Fruit fly (Drosophila melanogaster): ENCODE measurements around the gene nesd.

nesd gene

DNA sequence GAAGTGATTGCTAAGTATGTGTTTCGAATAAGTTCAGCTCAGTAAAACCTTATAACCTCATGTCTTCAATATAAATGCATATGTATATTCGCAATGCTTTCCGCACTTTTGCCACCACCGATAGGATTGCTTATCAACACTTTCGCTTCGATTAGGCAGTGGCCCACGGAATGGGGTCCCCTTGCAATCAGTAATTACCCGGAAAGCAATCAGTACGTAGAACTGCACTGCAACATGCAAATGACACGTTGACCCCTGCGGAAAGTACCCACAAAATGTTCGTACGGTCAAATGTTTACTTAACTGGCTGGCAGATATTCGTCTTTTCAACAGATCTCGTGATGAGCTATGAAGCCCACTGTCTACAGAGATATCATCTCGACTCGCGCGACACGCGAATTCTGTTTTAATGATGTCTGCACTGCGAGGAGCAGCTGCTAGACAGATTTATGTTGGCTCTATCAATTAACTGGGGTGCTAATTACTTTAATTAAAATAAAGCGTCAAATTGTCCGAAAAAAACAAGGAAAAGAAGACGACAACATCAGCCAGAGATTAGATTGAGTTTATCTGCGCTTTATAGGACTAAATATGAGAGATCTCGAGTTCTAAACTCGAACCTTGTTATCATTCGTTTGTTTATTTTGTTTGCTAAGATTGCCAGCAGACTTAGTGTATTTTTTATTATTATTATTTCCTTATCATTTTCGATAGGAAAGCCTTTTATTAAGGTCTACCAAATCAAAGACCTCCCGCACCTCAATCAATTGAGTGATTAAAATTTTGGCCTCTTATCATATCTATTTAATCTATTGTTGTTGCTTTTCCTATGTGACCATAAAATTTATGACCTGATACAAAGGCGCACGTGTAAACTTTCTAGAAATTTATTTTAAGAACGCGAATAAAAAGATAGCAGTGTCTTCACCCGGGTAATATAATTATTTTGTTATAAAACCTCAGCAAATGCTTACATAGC is 16.1 kb upstream of the nesd start:
- TF ChIP-seq svp (GFP tag) (peak; percentile 99), Eip93F (GFP tag; optimal IDR thresholded peaks at IDR 0.05) (peak; percentile 40), Eip75B (GFP tag; optimal IDR thresholded peaks at IDR 0.05) (no peak), vri (GFP tag; optimal IDR thresholded peaks at IDR 0.05) (peak; percentile 41), CG6163 (GFP tag; IDR thresholded peaks at IDR 0.05) (no peak), fkh (GFP tag; optimal IDR thresholded peaks at IDR 0.05) (peak; percentile 59)

DNA sequence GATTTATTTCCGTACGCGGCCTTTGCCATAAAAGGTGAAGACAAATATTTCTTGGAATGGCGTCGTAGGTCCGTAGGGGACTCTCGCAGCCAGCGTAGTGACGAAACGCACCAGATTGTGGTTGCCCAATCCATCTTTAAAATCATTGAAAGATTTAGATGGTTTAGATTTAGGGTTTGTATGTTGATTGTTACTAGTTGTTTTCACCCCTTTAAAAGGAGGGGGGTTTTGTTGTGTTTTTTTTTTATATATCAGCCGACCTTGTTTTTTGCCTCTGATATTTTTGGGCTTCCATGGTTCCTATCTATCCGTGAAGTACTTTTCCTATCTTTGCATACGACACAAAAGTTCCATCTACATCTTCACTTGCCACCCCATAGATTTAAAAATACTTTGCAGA is 14.9 kb upstream of the nesd start:
- TF ChIP-seq Hr39 (GFP tag; optimal IDR thresholded peaks at IDR 0.05) (peak; percentile 19), esn (GFP tag; optimal IDR thresholded peaks at IDR 0.05) (peak; percentile 12), fd59A (GFP tag; optimal IDR thresholded peaks at IDR 0.05) (no peak), Met (GFP tag; optimal IDR thresholded peaks at IDR 0.05) (peak; percentile 12), fkh (GFP tag; optimal IDR thresholded peaks at IDR 0.05) (peak; percentile 8), svp (GFP tag) (peak; percentile 57), pdm3 (GFP tag; optimal IDR thresholded peaks at IDR 0.05) (no peak), Eip78C (GFP tag) (peak; percentile 31), lz (GFP tag; optimal IDR thresholded peaks at IDR 0.05) (peak; percentile 42)

DNA sequence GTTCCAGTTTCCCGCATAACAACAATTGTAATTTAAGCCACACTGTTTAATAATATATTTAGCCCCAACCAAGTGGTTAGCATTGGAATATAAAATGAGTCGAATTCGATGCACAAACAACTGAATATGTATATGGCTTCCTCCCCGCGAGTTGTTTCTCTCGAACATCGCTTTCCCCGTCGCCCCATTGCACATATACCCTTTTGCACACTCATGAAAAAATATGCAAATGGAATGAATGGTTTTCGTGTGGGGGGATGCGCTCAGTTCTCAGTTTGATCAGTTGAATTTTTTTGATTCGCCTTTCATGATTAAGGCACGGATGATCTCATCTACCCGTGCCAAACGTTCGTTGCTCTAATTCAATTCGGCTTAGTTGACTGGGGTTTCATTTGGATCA is 13.0 kb upstream of the nesd start:
- TF ChIP-seq Sox14 (GFP tag; optimal IDR thresholded peaks at IDR 0.05) (no peak), Lpt (GFP tag; optimal IDR thresholded peaks at IDR 0.05) (no peak), svp (GFP tag) (peak; percentile 7), dsx (GFP tag; optimal IDR thresholded peaks at IDR 0.05; ENCODE audit: poor library complexity, severe bottlenecking) (no peak), Smox (GFP tag; optimal IDR thresholded peaks at IDR 0.05) (no peak), Eip78C (GFP tag) (peak; percentile 39), CG6276 (GFP tag; optimal IDR thresholded peaks at IDR 0.05) (no peak), fkh (GFP tag; optimal IDR thresholded peaks at IDR 0.05) (no peak), CG8119 (GFP tag; IDR thresholded peaks at IDR 0.05) (no peak), CG16779 (tag; optimal IDR thresholded peaks at IDR 0.05) (no peak)

DNA sequence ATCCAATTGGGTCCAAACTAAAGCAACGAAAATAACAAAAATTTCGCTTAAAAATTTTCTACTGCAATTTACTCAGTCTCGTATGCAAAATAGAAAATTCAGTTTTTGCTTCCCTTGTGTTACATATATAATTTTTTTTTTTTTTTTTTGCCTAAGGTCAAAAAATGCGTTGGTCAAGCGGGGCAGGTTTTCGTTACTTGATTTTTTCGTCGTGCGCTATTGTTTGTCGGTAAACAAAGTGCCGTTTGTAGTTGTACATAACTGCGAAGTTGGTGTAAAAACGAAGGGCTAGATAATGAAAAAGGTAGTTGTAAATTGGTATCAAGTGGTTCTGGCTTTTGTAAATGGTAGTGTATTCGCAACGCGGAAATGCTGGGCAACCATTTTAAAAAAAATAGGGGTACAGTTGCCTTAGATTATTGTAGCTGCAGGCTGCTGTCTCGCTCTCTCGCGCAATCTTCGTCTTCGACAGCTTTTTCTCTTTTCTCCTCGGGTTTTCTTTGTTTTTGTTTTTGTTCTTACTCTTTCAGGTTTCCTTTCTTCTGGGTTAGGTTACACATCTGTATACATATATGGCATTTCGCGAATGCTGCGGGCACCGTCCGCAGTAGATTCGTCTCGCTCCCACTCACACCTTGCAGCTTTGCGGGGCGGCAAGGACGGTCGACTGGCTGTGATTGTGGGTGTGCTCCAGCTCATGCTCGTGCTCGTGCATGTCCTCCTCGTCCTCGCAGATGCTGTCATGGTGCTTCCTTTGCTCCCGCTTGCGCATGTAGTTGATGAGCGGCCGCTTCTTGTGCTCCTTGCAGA is 11.4 kb upstream of the nesd start:
- no peak for TF ChIP-seq lz (GFP tag; optimal IDR thresholded peaks at IDR 0.05)
- no peak for TF ChIP-seq CG34406 (GFP tag; optimal IDR thresholded peaks at IDR 0.05)
- TF ChIP-seq esn (GFP tag; optimal IDR thresholded peaks at IDR 0.05): no peak
- TF ChIP-seq Hr4 (GFP tag; optimal IDR thresholded peaks at IDR 0.05): no peak
- TF ChIP-seq CG11762 (GFP tag; optimal IDR thresholded peaks at IDR 0.05; ENCODE audit: insufficient read depth): no peak
- no peak for TF ChIP-seq Eip75B (GFP tag; optimal IDR thresholded peaks at IDR 0.05)
- peak; percentile 12 for TF ChIP-seq svp (GFP tag)
- TF ChIP-seq dsx (GFP tag; optimal IDR thresholded peaks at IDR 0.05; ENCODE audit: poor library complexity, severe bottlenecking): no peak
- no peak for TF ChIP-seq CG6854 (GFP tag; optimal IDR thresholded peaks at IDR 0.05)
- no peak for TF ChIP-seq CG31627 (GFP tag; optimal IDR thresholded peaks at IDR 0.05)
- TF ChIP-seq Met (GFP tag; optimal IDR thresholded peaks at IDR 0.05): no peak
- TF ChIP-seq acj6 (GFP tag; optimal IDR thresholded peaks at IDR 0.05): no peak
- TF ChIP-seq CG8319 (GFP tag; optimal IDR thresholded peaks at IDR 0.05): no peak
- no peak for TF ChIP-seq vri (GFP tag; optimal IDR thresholded peaks at IDR 0.05)
- TF ChIP-seq achi (GFP tag; optimal IDR thresholded peaks at IDR 0.05): no peak
- TF ChIP-seq Hr39 (GFP tag; optimal IDR thresholded peaks at IDR 0.05): no peak
- no peak for TF ChIP-seq cyc (GFP tag; optimal IDR thresholded peaks at IDR 0.05)
- TF ChIP-seq eg (GFP tag; IDR thresholded peaks at IDR 0.05): no peak
- no peak for TF ChIP-seq Lpt (GFP tag; optimal IDR thresholded peaks at IDR 0.05)
- TF ChIP-seq dac (GFP tag; optimal IDR thresholded peaks at IDR 0.05): no peak
- TF ChIP-seq Sox15 (GFP tag; optimal IDR thresholded peaks at IDR 0.05): no peak
- peak; percentile 63 for TF ChIP-seq Eip78C (GFP tag)
- no peak; the same call in 2 of the 3 replicates for TF ChIP-seq CG6163 (GFP tag; IDR thresholded peaks at IDR 0.05)
- no peak for TF ChIP-seq CG8632 (GFP tag; optimal IDR thresholded peaks at IDR 0.05)
- TF ChIP-seq CG6792 (GFP tag; optimal IDR thresholded peaks at IDR 0.05): no peak
- peak; percentile 1 for TF ChIP-seq pdm3 (GFP tag; optimal IDR thresholded peaks at IDR 0.05)
- TF ChIP-seq CG8119 (GFP tag; IDR thresholded peaks at IDR 0.05): no peak
- 0 out of 2 replicates have a peak, but pooled peaks have one; percentile 20 for TF ChIP-seq CG15336 (GFP tag; IDR thresholded peaks at IDR 0.05)
- TF ChIP-seq Blimp-1 (GFP tag; optimal IDR thresholded peaks at IDR 0.05): no peak
- no peak for TF ChIP-seq CG3032 (tag; optimal IDR thresholded peaks at IDR 0.05)
- no peak for TF ChIP-seq salr (GFP tag; optimal IDR thresholded peaks at IDR 0.05)
- TF ChIP-seq Sox14 (GFP tag; optimal IDR thresholded peaks at IDR 0.05): peak; percentile 25
- peak; percentile 9 for TF ChIP-seq CG6808 (GFP tag; optimal IDR thresholded peaks at IDR 0.05)
- no peak for TF ChIP-seq Eip93F (GFP tag; optimal IDR thresholded peaks at IDR 0.05)
- TF ChIP-seq CG16779 (tag; optimal IDR thresholded peaks at IDR 0.05): no peak
- TF ChIP-seq fkh (GFP tag; optimal IDR thresholded peaks at IDR 0.05): peak; percentile 32
